Fruit fly (Drosophila melanogaster): ENCODE measurements around the gene mtSSB.

The mtSSB gene

DNA sequence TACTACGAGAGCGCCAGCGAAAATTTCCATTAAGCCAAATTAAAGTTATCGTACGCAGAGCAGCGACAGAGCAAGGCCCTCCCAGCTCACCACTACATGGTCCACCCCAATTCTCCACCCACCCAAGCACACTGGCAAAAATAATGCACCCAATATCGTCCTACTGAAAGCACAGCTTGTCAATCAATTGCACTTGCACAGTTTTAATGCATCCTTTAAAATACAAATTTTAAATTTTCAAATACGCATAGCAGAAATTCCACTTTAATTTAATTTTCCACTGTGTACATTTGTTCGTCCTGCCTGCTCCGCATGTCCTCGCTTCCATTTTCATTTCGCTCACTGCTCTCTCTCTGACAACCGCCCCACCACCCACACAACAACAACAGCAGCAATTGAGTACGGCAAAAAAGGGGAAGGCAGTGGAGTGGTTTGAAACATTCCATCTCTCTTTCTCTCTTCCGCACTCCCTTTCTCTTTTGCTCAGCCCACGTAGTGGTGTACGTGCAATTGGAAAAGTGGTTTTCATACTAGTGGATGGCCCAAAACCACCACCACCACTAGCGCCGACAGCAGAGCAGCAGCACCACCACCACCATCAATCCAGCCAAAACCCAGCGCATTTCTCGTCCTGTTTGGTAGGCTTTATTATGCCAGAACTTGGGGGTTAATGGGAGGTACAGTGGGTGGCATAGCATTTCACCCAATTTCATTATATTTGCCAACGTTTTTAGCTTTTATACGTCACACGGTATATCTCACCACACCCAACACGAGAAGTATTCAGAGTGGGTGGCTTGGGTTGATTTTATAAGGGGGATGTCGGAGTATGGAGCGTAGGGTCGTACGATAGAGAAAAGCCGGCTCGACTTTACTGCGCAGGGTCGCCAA is 42.8 kb upstream of the mtSSB start (continued):
- TF ChIP-seq CG6791 (GFP tag; IDR thresholded peaks at IDR 0.05; ENCODE audit: partially characterized antibody), result no peak
- peak; percentile 64 for TF ChIP-seq sqz (GFP tag; optimal IDR thresholded peaks at IDR 0.05)
- peak; percentile 81 for TF ChIP-seq fd96Cb (tag; optimal IDR thresholded peaks at IDR 0.05)
- 0 out of 3 replicates have a peak, but pooled peaks have one; percentile 6 for TF ChIP-seq HLH4C (GFP tag; IDR thresholded peaks at IDR 0.05; ENCODE audit: partially characterized antibody)
- TF ChIP-seq Dip3 (GFP tag; optimal IDR thresholded peaks at IDR 0.05), result peak; percentile 23
- TF ChIP-seq ATbp (GFP tag; optimal IDR thresholded peaks at IDR 0.05), result peak; percentile 57
- TF ChIP-seq ash1 (GFP tag; optimal IDR thresholded peaks at IDR 0.05), result no peak
- peak; percentile 93 for TF ChIP-seq CG2678 (tag; optimal IDR thresholded peaks at IDR 0.05)
- TF ChIP-seq nau (GFP tag; optimal IDR thresholded peaks at IDR 0.05), result peak; percentile 87
- TF ChIP-seq tio (GFP tag; optimal IDR thresholded peaks at IDR 0.05), result peak; percentile 68
- peak; percentile 40 for TF ChIP-seq CG1603 (tag; optimal IDR thresholded peaks at IDR 0.05)
- TF ChIP-seq CG10366 (GFP tag; IDR thresholded peaks at IDR 0.05), result peak; percentile 39; the same call in 1 of the 2 replicates
- TF ChIP-seq sim (GFP tag; IDR thresholded peaks at IDR 0.05), result peak; percentile 73
- TF ChIP-seq eve (GFP tag; optimal IDR thresholded peaks at IDR 0.05), result no peak
- no peak for TF ChIP-seq Opbp (GFP tag; IDR thresholded peaks at IDR 0.05; ENCODE audit: partially characterized antibody)
- TF ChIP-seq Lpt (GFP tag; optimal IDR thresholded peaks at IDR 0.05), result no peak
- TF ChIP-seq sr (GFP tag; IDR thresholded peaks at IDR 0.05), result no peak
- peak; percentile 85; the same call in 3 of the 4 replicates for TF ChIP-seq Gug (GFP tag; IDR thresholded peaks at IDR 0.05)
- TF ChIP-seq Fer3 (tag; optimal IDR thresholded peaks at IDR 0.05), result peak; percentile 94
- TF ChIP-seq sima (GFP tag; optimal IDR thresholded peaks at IDR 0.05), result peak; percentile 86
- peak; percentile 74 for TF ChIP-seq CG30403 (GFP tag; optimal IDR thresholded peaks at IDR 0.05)
- no peak for TF ChIP-seq CG13287 (GFP tag; IDR thresholded peaks at IDR 0.05; ENCODE audit: partially characterized antibody)
- TF ChIP-seq CG2889 (GFP tag; IDR thresholded peaks at IDR 0.05), result no peak
- peak; percentile 44 for TF ChIP-seq Kr (GFP tag; optimal IDR thresholded peaks at IDR 0.05)
- peak; percentile 69 for TF ChIP-seq CG12391 (tag; optimal IDR thresholded peaks at IDR 0.05)
- TF ChIP-seq corto (GFP tag; optimal IDR thresholded peaks at IDR 0.05), result no peak
- no peak for TF ChIP-seq fd102C (GFP tag; optimal IDR thresholded peaks at IDR 0.05)
- peak; percentile 70 for TF ChIP-seq p53 (GFP tag; optimal IDR thresholded peaks at IDR 0.05)
- peak; percentile 40 for TF ChIP-seq CG16863 (GFP tag; optimal IDR thresholded peaks at IDR 0.05)
- TF ChIP-seq sd (tag; optimal IDR thresholded peaks at IDR 0.05), result peak; percentile 57
- peak; percentile 80 for TF ChIP-seq CG5245 (GFP tag; optimal IDR thresholded peaks at IDR 0.05)
- TF ChIP-seq Atf3 (GFP tag; optimal IDR thresholded peaks at IDR 0.05), result no peak
- TF ChIP-seq dati (GFP tag; IDR thresholded peaks at IDR 0.05), result no peak
- no peak for TF ChIP-seq CG8478 (optimal IDR thresholded peaks at IDR 0.05)
- TF ChIP-seq dmrt99B (tag; optimal IDR thresholded peaks at IDR 0.05), result peak; percentile 87
- 0 out of 4 replicates have a peak, but pooled peaks have one; percentile 22 for TF ChIP-seq chinmo (GFP tag; IDR thresholded peaks at IDR 0.05; ENCODE audit: partially characterized antibody)
- TF ChIP-seq vfl (GFP tag; optimal IDR thresholded peaks at IDR 0.05), result peak; percentile 53
- TF ChIP-seq CG7357 (GFP tag; IDR thresholded peaks at IDR 0.05), result peak; percentile 75; the same call in 1 of the 3 replicates
- peak; percentile 66; the same call in 2 of the 3 replicates for TF ChIP-seq tgo (GFP tag; IDR thresholded peaks at IDR 0.05)
- TF ChIP-seq row (GFP tag; IDR thresholded peaks at IDR 0.05), result peak; percentile 87
- peak; percentile 47 for TF ChIP-seq Bteb2 (GFP tag; optimal IDR thresholded peaks at IDR 0.05)
- no peak for TF ChIP-seq trh (GFP tag; optimal IDR thresholded peaks at IDR 0.05)
- TF ChIP-seq Trl (optimal IDR thresholded peaks at IDR 0.05), result peak; percentile 55 to 68
- peak; percentile 79 for TF ChIP-seq Trl (GFP tag; optimal IDR thresholded peaks at IDR 0.05)
- TF ChIP-seq zf30C (GFP tag; optimal IDR thresholded peaks at IDR 0.05), result peak; percentile 90
- peak; percentile 92 for TF ChIP-seq scrt (GFP tag; optimal IDR thresholded peaks at IDR 0.05)
- TF ChIP-seq Awh (GFP tag; IDR thresholded peaks at IDR 0.05), result peak; percentile 78
- peak; percentile 83 for TF ChIP-seq CG9215 (GFP tag; IDR thresholded peaks at IDR 0.05)
- TF ChIP-seq nom (GFP tag; optimal IDR thresholded peaks at IDR 0.05), result peak; percentile 72

All from whole organism, embryonic.